Fruit fly (Drosophila melanogaster) whole organism, embryonic: Measurements from ENCODE around the gene sra.

Experiments used
- Adf1 ChIP-seq: fragments of 200-800 bp; sonication (Bioruptor generic); IDR thresholded peaks from 2 replicates; pipeline ENCODE4 v1.3.6; 2022; ENCODE audit warnings: missing biosample characterization, missing genetic modification characterization
- Awh ChIP-seq: fragments of 200-800 bp; sonication (Bioruptor generic); IDR thresholded peaks from 2 replicates; pipeline ENCODE4, ENCODE4 v1.3.6; 2022; ENCODE audit warnings: missing biosample characterization, missing genetic modification characterization
- CG12659 ChIP-seq: fragments of 200-800 bp; sonication (Bioruptor generic); optimal IDR thresholded peaks from 3 replicates; lab custom pipeline; 2017; ENCODE audit warnings: mild to moderate bottlenecking, missing biosample characterization, missing genetic modification reagents, missing genetic modification characterization
- CG13894 ChIP-seq: fragments of 200-800 bp; sonication (Bioruptor generic); optimal IDR thresholded peaks from 3 replicates; lab custom pipeline; 2018; ENCODE audit warnings: missing biosample characterization, mild to moderate bottlenecking, missing genetic modification characterization, moderate library complexity
- CG15269 ChIP-seq: fragments of 200-800 bp; sonication (Bioruptor generic); optimal IDR thresholded peaks from 2 replicates; lab custom pipeline; 2018; ENCODE audit warnings: missing biosample characterization, mild to moderate bottlenecking, missing genetic modification characterization, moderate library complexity
- CG17359 ChIP-seq: fragments of 200-800 bp; sonication (Bioruptor generic); optimal IDR thresholded peaks from 3 replicates; lab custom pipeline; 2018; ENCODE audit warnings: missing biosample characterization, mild to moderate bottlenecking, missing genetic modification characterization, moderate library complexity
- CG2116 ChIP-seq: fragments of 200-800 bp; sonication (Bioruptor generic); optimal IDR thresholded peaks from 3 replicates; lab custom pipeline; 2018; ENCODE audit warnings: missing biosample characterization, mild to moderate bottlenecking, missing genetic modification characterization
- CG34422 ChIP-seq: fragments of 200-800 bp; sonication (Bioruptor generic); IDR thresholded peaks from 3 replicates; pipeline ENCODE4 v1.3.6; 2022; ENCODE audit warnings: missing biosample characterization, missing genetic modification characterization
- CG4617 ChIP-seq: fragments of 200-800 bp; sonication (Bioruptor generic); optimal IDR thresholded peaks from 3 replicates; lab custom pipeline; 2016; ENCODE audit warnings: missing biosample characterization, missing genetic modification characterization, borderline replicate concordance
- CG5953 ChIP-seq: fragments of 200-800 bp; sonication (Bioruptor generic); IDR thresholded peaks from 2 replicates; pipeline ENCODE4 v1.3.6; 2022; ENCODE audit warnings: missing biosample characterization, missing genetic modification characterization
- CG6175 ChIP-seq: fragments of 200-800 bp; sonication (Bioruptor generic); IDR thresholded peaks from 3 replicates; pipeline ENCODE4 v1.3.6; 2022; ENCODE audit warnings: missing biosample characterization, missing genetic modification characterization
- CG6765 ChIP-seq: fragments of 200-800 bp; sonication (Bioruptor generic); optimal IDR thresholded peaks from 3 replicates; lab custom pipeline; 2017; ENCODE audit warnings: missing biosample characterization, mild to moderate bottlenecking, missing genetic modification characterization
- CG7357 ChIP-seq: fragments of 200-800 bp; sonication (Bioruptor generic); IDR thresholded peaks from 3 replicates; pipeline ENCODE4 v1.3.6; 2022; ENCODE audit warnings: missing biosample characterization, missing genetic modification characterization
- CG8290 ChIP-seq, 3 experiments: fragments of 200-800 bp; sonication (Bioruptor generic); optimal IDR thresholded peaks; 2 replicates each; lab custom pipeline; 2016 to 2019; ENCODE audit warnings: missing biosample characterization in 3 of 3, missing genetic modification characterization in 3 of 3, mild to moderate bottlenecking in 2 of 3, moderate library complexity in 1 of 3
- Dbx ChIP-seq: fragments of 200-800 bp; sonication (Bioruptor generic); IDR thresholded peaks from 3 replicates; pipeline ENCODE4 v1.3.6; 2022; ENCODE audit warnings: missing biosample characterization, missing genetic modification characterization
- Deaf1 ChIP-seq: fragments of 200-800 bp; optimal IDR thresholded peaks from 3 replicates; lab custom pipeline; 2019; ENCODE audit warnings: missing biosample characterization, mild to moderate bottlenecking, missing genetic modification characterization, moderate library complexity
- Dek ChIP-seq: fragments of 200-800 bp; sonication (Bioruptor generic); optimal IDR thresholded peaks from 3 replicates; lab custom pipeline; 2019; ENCODE audit warnings: missing biosample characterization, mild to moderate bottlenecking, missing genetic modification characterization, moderate library complexity
- HLH4C ChIP-seq: fragments of 200-800 bp; sonication (Bioruptor generic); IDR thresholded peaks from 3 replicates; pipeline ENCODE4 v1.3.6; 2022; ENCODE audit warnings: missing biosample characterization, missing genetic modification characterization; ENCODE audit not compliant: partially characterized antibody
- Mrtf ChIP-seq: fragments of 200-800 bp; sonication (Bioruptor generic); IDR thresholded peaks from 3 replicates; pipeline ENCODE4 v1.3.6; 2022; ENCODE audit warnings: missing biosample characterization, missing genetic modification characterization
- Nf-YB ChIP-seq: fragments of 200-800 bp; sonication (Bioruptor generic); optimal IDR thresholded peaks from 3 replicates; lab custom pipeline; 2019; ENCODE audit warnings: missing biosample characterization, mild to moderate bottlenecking, missing genetic modification characterization, moderate library complexity
- Sry-δ ChIP-seq: fragments of 200-800 bp; sonication (Bioruptor generic); optimal IDR thresholded peaks from 2 replicates; lab custom pipeline; 2016; ENCODE audit warnings: missing biosample characterization, missing genetic modification characterization
- Taf1 ChIP-seq: fragments of 200-800 bp; sonication (Bioruptor generic); IDR thresholded peaks from 2 replicates; pipeline ENCODE4 v1.3.6; 2022; ENCODE audit warnings: missing biosample characterization, missing genetic modification characterization
- abd-A ChIP-seq: fragments of 200-800 bp; sonication (Bioruptor generic); optimal IDR thresholded peaks from 3 replicates; lab custom pipeline; 2019; ENCODE audit warnings: missing biosample characterization, mild to moderate bottlenecking, missing genetic modification characterization, moderate library complexity
- ase ChIP-seq: fragments of 200-800 bp; sonication (Bioruptor generic); IDR thresholded peaks from 3 replicates; pipeline ENCODE4 v1.3.6; 2022; ENCODE audit warnings: missing biosample characterization, missing genetic modification characterization
- ash1 ChIP-seq: fragments of 200-800 bp; sonication (Bioruptor generic); optimal IDR thresholded peaks from 2 replicates; lab custom pipeline; 2018; ENCODE audit warnings: missing biosample characterization, mild to moderate bottlenecking, missing genetic modification characterization
- bsh ChIP-seq, 2 experiments: fragments of 200-800 bp; sonication (Bioruptor generic); optimal IDR thresholded peaks; 2 replicates each; lab custom pipeline; 2017 to 2018; ENCODE audit warnings: mild to moderate bottlenecking in 2 of 2, missing biosample characterization in 2 of 2, missing genetic modification characterization in 2 of 2, moderate library complexity in 1 of 2
- chm ChIP-seq: fragments of 200-800 bp; sonication (Bioruptor generic); IDR thresholded peaks from 2 replicates; pipeline ENCODE4 v1.3.6; 2022; ENCODE audit warnings: missing biosample characterization, missing genetic modification characterization
- ci ChIP-seq: fragments of 200-800 bp; sonication (Bioruptor generic); IDR thresholded peaks from 3 replicates; pipeline ENCODE4 v1.3.6; 2022; ENCODE audit warnings: missing biosample characterization, missing genetic modification characterization
- crol ChIP-seq: fragments of 200-800 bp; sonication (Bioruptor generic); IDR thresholded peaks from 2 replicates; pipeline ENCODE4 v1.3.6; 2022; ENCODE audit warnings: missing biosample characterization, missing genetic modification characterization
- ems ChIP-seq: fragments of 200-800 bp; sonication (Bioruptor generic); optimal IDR thresholded peaks from 3 replicates; lab custom pipeline; 2016; ENCODE audit warnings: missing biosample characterization, missing genetic modification characterization
- h ChIP-seq: fragments of >200 bp; optimal IDR thresholded peaks from 2 replicates; lab custom pipeline; 2017
- hth ChIP-seq: fragments of >200 bp; optimal IDR thresholded peaks from 2 replicates; lab custom pipeline; 2017; ENCODE audit warnings: inconsistent platforms
- kah ChIP-seq: fragments of 200-800 bp; sonication (Bioruptor generic); optimal IDR thresholded peaks from 2 replicates; lab custom pipeline; 2018; ENCODE audit warnings: missing biosample characterization, mild to moderate bottlenecking, missing genetic modification characterization
- lbe ChIP-seq: fragments of 200-800 bp; sonication (Bioruptor generic); optimal IDR thresholded peaks from 2 replicates; lab custom pipeline; 2016; ENCODE audit warnings: missing biosample characterization, mild to moderate bottlenecking, missing genetic modification characterization
- mirr ChIP-seq: fragments of 200-800 bp; sonication (Bioruptor generic); optimal IDR thresholded peaks from 3 replicates; lab custom pipeline; 2018; ENCODE audit warnings: missing biosample characterization, mild to moderate bottlenecking, missing genetic modification characterization
- nom ChIP-seq: fragments of 200-800 bp; sonication (Bioruptor generic); optimal IDR thresholded peaks from 2 replicates; lab custom pipeline; 2017; ENCODE audit warnings: missing biosample characterization, missing genetic modification characterization, mild to moderate bottlenecking, moderate library complexity, missing genetic modification reagents
- pan ChIP-seq, 4 experiments: fragments of >200 bp in 3 of 4; fragments of 200-800 bp in 1 of 4; sonication (Bioruptor generic) in 1 of 4; optimal IDR thresholded peaks in 3 of 4; IDR thresholded peaks in 1 of 4; 2 replicates each; pipeline versions ENCODE4 v1.3.6 to Lab custom; 2017 to 2022; ENCODE audit warnings: missing biosample characterization in 2 of 4, missing genetic modification characterization in 2 of 4, mixed read lengths in 1 of 4
- pnt ChIP-seq: fragments of 200-800 bp; sonication (Bioruptor generic); optimal IDR thresholded peaks from 3 replicates; lab custom pipeline; 2016; ENCODE audit warnings: missing biosample characterization, missing genetic modification characterization
- pros ChIP-seq: fragments of 200-800 bp; sonication (Bioruptor generic); optimal IDR thresholded peaks from 3 replicates; lab custom pipeline; 2019; ENCODE audit warnings: missing biosample characterization, mild to moderate bottlenecking, missing genetic modification characterization, moderate library complexity
- schlank ChIP-seq: fragments of 200-800 bp; sonication (Bioruptor generic); optimal IDR thresholded peaks from 2 replicates; lab custom pipeline; 2018; ENCODE audit warnings: missing biosample characterization, mild to moderate bottlenecking, missing genetic modification characterization
- slbo ChIP-seq: fragments of 200-800 bp; sonication (Bioruptor generic); IDR thresholded peaks from 2 replicates; pipeline ENCODE4 v1.3.6; 2022; ENCODE audit warnings: missing biosample characterization, missing genetic modification characterization
- sob ChIP-seq: fragments of 200-800 bp; sonication (Bioruptor generic); IDR thresholded peaks from 2 replicates; pipeline ENCODE4 v1.3.6; 2022; ENCODE audit warnings: missing biosample characterization, missing genetic modification characterization
- sr ChIP-seq: fragments of 200-800 bp; sonication (Bioruptor generic); IDR thresholded peaks from 3 replicates; pipeline ENCODE4 v1.3.6; 2022; ENCODE audit warnings: missing biosample characterization, missing genetic modification characterization
- tna ChIP-seq: fragments of 200-800 bp; sonication (Bioruptor generic); IDR thresholded peaks from 2 replicates; pipeline ENCODE4 v1.3.6; 2022; ENCODE audit warnings: missing biosample characterization, missing genetic modification characterization; ENCODE audit not compliant: partially characterized antibody
- trem ChIP-seq: fragments of 200-800 bp; optimal IDR thresholded peaks from 3 replicates; lab custom pipeline; 2019; ENCODE audit warnings: missing biosample characterization, mild to moderate bottlenecking, missing genetic modification characterization, moderate library complexity
- ttk ChIP-seq: fragments of 200-800 bp; sonication (Bioruptor generic); IDR thresholded peaks from 2 replicates; pipeline ENCODE4 v2.1.2; 2022; ENCODE audit warnings: missing biosample characterization, missing genetic modification characterization
- wek ChIP-seq: fragments of 200-800 bp; sonication (Bioruptor generic); optimal IDR thresholded peaks from 3 replicates; lab custom pipeline; 2018; ENCODE audit warnings: missing biosample characterization, mild to moderate bottlenecking, missing genetic modification characterization, moderate library complexity
- wor ChIP-seq: fragments of 200-800 bp; sonication (Bioruptor generic); IDR thresholded peaks from 2 replicates; pipeline ENCODE4 v1.3.6; 2022; ENCODE audit warnings: missing biosample characterization, missing genetic modification characterization

sra gene

DNA sequence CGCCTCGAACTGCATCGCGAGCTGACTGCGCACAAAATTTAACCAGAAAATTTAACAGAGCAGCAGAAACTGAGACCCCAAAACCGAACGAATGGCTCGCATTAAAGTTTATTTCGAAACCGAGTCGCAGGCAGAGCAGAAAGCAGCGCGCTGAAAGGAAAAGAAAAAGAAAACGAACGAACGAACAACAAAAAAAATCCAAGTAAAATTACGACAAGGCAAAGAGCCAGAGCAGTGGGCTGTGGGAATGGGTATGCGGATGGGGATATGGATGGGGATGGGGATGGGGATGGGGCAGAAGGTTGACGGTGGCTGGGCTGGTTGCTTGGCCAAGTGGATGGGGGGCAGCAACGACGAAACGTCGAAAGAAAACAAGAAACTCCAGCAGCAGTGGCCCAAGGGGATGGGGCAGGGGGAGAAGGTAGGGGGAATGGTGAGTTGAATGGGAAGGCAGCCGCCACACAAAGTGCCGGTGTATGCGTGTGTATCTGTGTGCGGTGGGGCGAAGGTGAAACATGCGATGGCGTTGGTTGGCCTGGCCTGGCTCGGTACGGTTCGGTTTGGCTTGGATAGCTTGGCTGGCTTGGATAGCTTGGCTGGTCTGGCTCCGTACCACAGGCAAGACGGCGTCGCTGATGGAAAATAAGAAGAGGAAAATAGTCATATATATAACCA, 21.4 kb downstream of the sra start (continued):
- TF ChIP-seq pan (optimal IDR thresholded peaks at IDR 0.05; lab: Kevin White, UChicago): no peak
- peak in 1 of 2 experiments; percentile 33 for TF ChIP-seq pan (GFP tag; optimal IDR thresholded peaks at IDR 0.05 in 1 of 2, IDR thresholded peaks at IDR 0.05 in 1 of 2)
- TF ChIP-seq pnt (GFP tag; lab: Kevin White, UChicago): no peak
- TF ChIP-seq CG8290 (GFP tag; optimal IDR thresholded peaks at IDR 0.05; lab: Kevin White, UChicago): no peak
- TF ChIP-seq CG8290 (tag; optimal IDR thresholded peaks at IDR 0.05; lab: Kevin White, UChicago): peak in 1 of 2 experiments; percentile 43
- no peak for TF ChIP-seq CG2116 (GFP tag; lab: Kevin White, UChicago)
- TF ChIP-seq schlank (tag; lab: Kevin White, UChicago): peak; percentile 1
- peak; percentile 64 for TF ChIP-seq mirr (GFP tag; lab: Kevin White, UChicago)
- no peak for TF ChIP-seq Awh (GFP tag; lab: Robert Waterston, UW)
- TF ChIP-seq slbo (GFP tag; lab: Robert Waterston, UW): no peak
- peak; percentile 57 for TF ChIP-seq chm
- TF ChIP-seq Mrtf (GFP tag; lab: Robert Waterston, UW): 0 out of 3 replicates have a peak, but pooled peaks have one; percentile 8
- 0 out of 3 replicates have a peak, but pooled peaks have one; percentile 25 for TF ChIP-seq CG34422 (GFP tag; lab: Robert Waterston, UW)
- peak; percentile 11 for TF ChIP-seq Nf-YB
- no peak for TF ChIP-seq hth (lab: Kevin White, UChicago)
- TF ChIP-seq Adf1 (GFP tag; lab: Robert Waterston, UW): peak; percentile 86
- peak in 1 of 2 experiments; percentile 96 for TF ChIP-seq bsh (GFP tag; optimal IDR thresholded peaks at IDR 0.05; lab: Kevin White, UChicago)
- peak; percentile 49; the same call in 1 of the 3 replicates for TF ChIP-seq ase (GFP tag; lab: Robert Waterston, UW)
- peak; percentile 91 for TF ChIP-seq CG13894
- peak; percentile 44; the same call in 1 of the 3 replicates for TF ChIP-seq Dbx (GFP tag; lab: Robert Waterston, UW)
- peak; percentile 98 for TF ChIP-seq nom
- TF ChIP-seq Taf1 (GFP tag; lab: Robert Waterston, UW): peak; percentile 40; the same call in 1 of the 2 replicates
- TF ChIP-seq wor (GFP tag; lab: Robert Waterston, UW): no peak
- TF ChIP-seq CG12659 (GFP tag; lab: Kevin White, UChicago): peak; percentile 15
- TF ChIP-seq ci (GFP tag; lab: Robert Waterston, UW): peak; percentile 50; the same call in 1 of the 3 replicates
- peak; percentile 97 for TF ChIP-seq abd-A (tag; lab: Kevin White, UChicago)
- 0 out of 3 replicates have a peak, but pooled peaks have one; percentile 11 for TF ChIP-seq HLH4C (GFP tag; lab: Robert Waterston, UW)
- no peak for TF ChIP-seq CG5953 (GFP tag; lab: Robert Waterston, UW)
- TF ChIP-seq Deaf1 (tag; lab: Kevin White, UChicago): peak; percentile 92
- peak; percentile 3 for TF ChIP-seq wek (GFP tag; lab: Kevin White, UChicago)
- TF ChIP-seq pros (GFP tag; lab: Kevin White, UChicago): peak; percentile 88
- peak; percentile 41 for TF ChIP-seq CG17359 (tag; lab: Kevin White, UChicago)
- peak; percentile 39; the same call in 1 of the 2 replicates for TF ChIP-seq ttk (GFP tag; lab: Robert Waterston, UW)
- peak; percentile 56; the same call in 2 of the 3 replicates for TF ChIP-seq sr (GFP tag; lab: Robert Waterston, UW)
- peak; percentile 56; the same call in 1 of the 2 replicates for TF ChIP-seq sob (GFP tag; lab: Robert Waterston, UW)
- no peak for TF ChIP-seq CG4617
- peak; percentile 11 for TF ChIP-seq CG6765 (GFP tag; lab: Kevin White, UChicago)
- TF ChIP-seq CG7357 (GFP tag; lab: Robert Waterston, UW): no peak
- TF ChIP-seq Dek: peak; percentile 56
- TF ChIP-seq CG15269: peak; percentile 10
- TF ChIP-seq crol (GFP tag; lab: Robert Waterston, UW): peak; percentile 99
- no peak for TF ChIP-seq ems (GFP tag; lab: Kevin White, UChicago)
- peak; percentile 46 for TF ChIP-seq kah (GFP tag; lab: Kevin White, UChicago)
- peak; percentile 4 for TF ChIP-seq trem (tag; lab: Kevin White, UChicago)
- peak; percentile 42; the same call in 1 of the 2 replicates for TF ChIP-seq tna (GFP tag; lab: Robert Waterston, UW)
- TF ChIP-seq lbe (GFP tag; lab: Kevin White, UChicago): peak; percentile 47
- TF ChIP-seq Sry-δ (GFP tag; lab: Kevin White, UChicago): no peak
- no peak for TF ChIP-seq ash1 (GFP tag; lab: Kevin White, UChicago)
- peak; percentile 96 for TF ChIP-seq CG6175 (GFP tag; lab: Robert Waterston, UW)
- no peak for TF ChIP-seq h (lab: Kevin White, UChicago)
